Worm (Caenorhabditis elegans): ENCODE data around the gene myo-6.

DNA sequence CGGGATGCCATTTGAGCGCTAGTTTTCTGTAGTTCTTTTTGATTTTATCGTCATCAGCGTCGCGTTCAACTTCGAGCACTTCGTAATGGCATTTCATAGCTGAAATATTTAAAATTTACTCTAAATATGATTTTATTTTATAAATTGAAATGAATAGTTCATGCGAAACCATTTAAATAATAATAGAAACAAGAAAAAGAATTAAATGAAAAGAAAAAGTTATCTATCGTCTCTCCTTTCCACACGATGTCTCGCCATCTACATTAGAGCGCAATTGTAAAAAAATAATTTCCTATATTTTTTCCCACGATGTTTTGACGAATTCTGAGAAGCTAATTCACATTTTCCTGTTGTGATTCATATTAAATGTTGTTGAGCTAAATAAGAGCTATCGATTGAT, 16.4 kb upstream of the myo-6 start, which contains the start of gene dnj-17:
- TF ChIP-seq ama-1 (optimal IDR thresholded peaks at IDR 0.05): no peak
- TF ChIP-seq hlh-30 (tag; optimal IDR thresholded peaks at IDR 0.05; ENCODE audit: insufficient read depth): no peak
- TF ChIP-seq unc-55 (GFP tag; optimal IDR thresholded peaks at IDR 0.05): no peak
- no peak for TF ChIP-seq nhr-11 (tag; optimal IDR thresholded peaks at IDR 0.05)
- no peak for TF ChIP-seq Y22D7AL.16 (tag; optimal IDR thresholded peaks at IDR 0.05)
- no peak for TF ChIP-seq ceh-45 (GFP tag; IDR thresholded peaks at IDR 0.05)
